Fruit fly (Drosophila melanogaster): ENCODE data around the gene CG46280.

The CG46280 gene

dm6 chr3R:13030257-13031173, at the start of gene CG46280, which contains the start of gene CG46281:
CG46280 (minus strand) TSS chr3R:13030659.
CG46281 (minus strand) TSS chr3R:13030307.
- TF ChIP-seq usp (GFP tag; optimal IDR thresholded peaks at IDR 0.05) (no peak), foxo (GFP tag; optimal IDR thresholded peaks at IDR 0.05) (no peak), N (GFP tag; optimal IDR thresholded peaks at IDR 0.05) (no peak), dl (GFP tag; optimal IDR thresholded peaks at IDR 0.05; ENCODE audit: insufficient read depth in 1 of 2, partially characterized antibody in 2 of 2) (no peak), CG9705 (GFP tag; optimal IDR thresholded peaks at IDR 0.05) (no peak), fru (GFP tag; optimal IDR thresholded peaks at IDR 0.05) (no peak), Mio (GFP tag; optimal IDR thresholded peaks at IDR 0.05) (no peak), GATAd (GFP tag; optimal IDR thresholded peaks at IDR 0.05) (no peak), psq (GFP tag; optimal IDR thresholded peaks at IDR 0.05) (peak; percentile 40), Dfd (GFP tag; optimal IDR thresholded peaks at IDR 0.05) (no peak), Hr83 (GFP tag; optimal IDR thresholded peaks at IDR 0.05; ENCODE audit: poor library complexity, severe bottlenecking) (no peak), sage (GFP tag; optimal IDR thresholded peaks at IDR 0.05) (peak; percentile 20), OdsH (GFP tag; optimal IDR thresholded peaks at IDR 0.05) (peak; percentile 24), lola (GFP tag; optimal IDR thresholded peaks at IDR 0.05) (no peak), Sp1 (GFP tag; optimal IDR thresholded peaks at IDR 0.05) (no peak), HLH106 (tag; optimal IDR thresholded peaks at IDR 0.05) (no peak), rgr (GFP tag; optimal IDR thresholded peaks at IDR 0.05) (no peak), pan (optimal IDR thresholded peaks at IDR 0.05) (no peak), brk (GFP tag; optimal IDR thresholded peaks at IDR 0.05) (no peak), Myc (optimal IDR thresholded peaks at IDR 0.05) (peak; percentile 31), sv (GFP tag; optimal IDR thresholded peaks at IDR 0.05) (peak; percentile 40), h (GFP tag; optimal IDR thresholded peaks at IDR 0.05) (no peak), CrebA (GFP tag; optimal IDR thresholded peaks at IDR 0.05; ENCODE audit: borderline replicate concordance) (no peak), Rel (GFP tag; optimal IDR thresholded peaks at IDR 0.05) (no peak), Rel (tag; optimal IDR thresholded peaks at IDR 0.05) (peak; percentile 32), tai (GFP tag; optimal IDR thresholded peaks at IDR 0.05) (no peak), dsf (GFP tag; optimal IDR thresholded peaks at IDR 0.05; ENCODE audit: borderline replicate concordance) (peak; percentile 42), Abd-B (GFP tag; optimal IDR thresholded peaks at IDR 0.05) (no peak), Jra (GFP tag; optimal IDR thresholded peaks at IDR 0.05) (peak; percentile 74), br (GFP tag; optimal IDR thresholded peaks at IDR 0.05) (no peak), Hr78 (GFP tag; optimal IDR thresholded peaks at IDR 0.05) (no peak), dmrt93B (GFP tag; optimal IDR thresholded peaks at IDR 0.05) (no peak), Hnf4 (GFP tag; optimal IDR thresholded peaks at IDR 0.05) (peak; percentile 68), CG32264 (GFP tag; optimal IDR thresholded peaks at IDR 0.05) (peak; percentile 2), woc (GFP tag; optimal IDR thresholded peaks at IDR 0.05) (peak; percentile 37), jim (GFP tag; optimal IDR thresholded peaks at IDR 0.05) (no peak), Dif (GFP tag; optimal IDR thresholded peaks at IDR 0.05; ENCODE audit: partially characterized antibody) (no peak), Vsx2 (GFP tag; optimal IDR thresholded peaks at IDR 0.05; ENCODE audit: partially characterized antibody) (no peak), ey (GFP tag; optimal IDR thresholded peaks at IDR 0.05) (no peak)

dm6 chr3R:13078263-13078662, 47.8 kb upstream of the CG46280 start:
- no peak for TF ChIP-seq GATAd (GFP tag; optimal IDR thresholded peaks at IDR 0.05)
- TF ChIP-seq Mio (GFP tag; optimal IDR thresholded peaks at IDR 0.05) = no peak
- TF ChIP-seq Dif (GFP tag; optimal IDR thresholded peaks at IDR 0.05; ENCODE audit: partially characterized antibody) = no peak
- no peak for TF ChIP-seq CG32264 (GFP tag; optimal IDR thresholded peaks at IDR 0.05)
- TF ChIP-seq br (GFP tag; optimal IDR thresholded peaks at IDR 0.05) = no peak
- TF ChIP-seq OdsH (GFP tag; optimal IDR thresholded peaks at IDR 0.05) = no peak
- TF ChIP-seq HLH106 (tag; optimal IDR thresholded peaks at IDR 0.05) = peak; percentile 19
- no peak for TF ChIP-seq Sp1 (GFP tag; optimal IDR thresholded peaks at IDR 0.05)
- no peak for TF ChIP-seq psq (GFP tag; optimal IDR thresholded peaks at IDR 0.05)
- no peak for TF ChIP-seq fru (GFP tag; optimal IDR thresholded peaks at IDR 0.05)
- TF ChIP-seq jim (GFP tag; optimal IDR thresholded peaks at IDR 0.05) = no peak
- no peak for TF ChIP-seq pan (optimal IDR thresholded peaks at IDR 0.05)
- no peak for TF ChIP-seq sv (GFP tag; optimal IDR thresholded peaks at IDR 0.05)
- peak in 1 of 2 experiments; percentile 10 for TF ChIP-seq foxo (GFP tag; optimal IDR thresholded peaks at IDR 0.05)
- no peak for TF ChIP-seq lola (GFP tag; optimal IDR thresholded peaks at IDR 0.05)
- TF ChIP-seq Myc (optimal IDR thresholded peaks at IDR 0.05) = peak; percentile 96
- TF ChIP-seq Hnf4 (GFP tag; optimal IDR thresholded peaks at IDR 0.05) = no peak
- no peak for TF ChIP-seq Jra (GFP tag; optimal IDR thresholded peaks at IDR 0.05)
- TF ChIP-seq brk (GFP tag; optimal IDR thresholded peaks at IDR 0.05) = peak; percentile 60
- no peak for TF ChIP-seq rgr (GFP tag; optimal IDR thresholded peaks at IDR 0.05)
- TF ChIP-seq Rel (GFP tag; optimal IDR thresholded peaks at IDR 0.05) = no peak
- no peak for TF ChIP-seq Rel (tag; optimal IDR thresholded peaks at IDR 0.05)
- no peak for TF ChIP-seq woc (GFP tag; optimal IDR thresholded peaks at IDR 0.05)
- no peak for TF ChIP-seq dmrt93B (GFP tag; optimal IDR thresholded peaks at IDR 0.05)
- TF ChIP-seq tai (GFP tag; optimal IDR thresholded peaks at IDR 0.05) = peak; percentile 21

All from whole organism, wandering third instar larva.